Worm (Caenorhabditis elegans) whole organism, mixed stage, embryonic: ENCODE measurements around the gene gop-2.

ENCODE experiments used
- lin-13 ChIP-seq: fragments of 150-350 bp; optimal IDR thresholded peaks from 2 replicates; lab custom pipeline; 2014; ENCODE audit warnings: missing biosample characterization, missing genetic modification characterization
- nhr-12 ChIP-seq: fragments of 150-350 bp; optimal IDR thresholded peaks from 2 replicates; lab custom pipeline; 2014; ENCODE audit warnings: missing biosample characterization, missing genetic modification characterization
- nhr-237 ChIP-seq: fragments of 150-350 bp; optimal IDR thresholded peaks from 2 replicates; lab custom pipeline; 2014; ENCODE audit warnings: missing biosample characterization, missing genetic modification characterization
- nhr-28 ChIP-seq: fragments of 150-350 bp; optimal IDR thresholded peaks from 2 replicates; lab custom pipeline; 2014; ENCODE audit warnings: missing biosample characterization, missing genetic modification characterization
- snpc-4 ChIP-seq: fragments of 150-350 bp; optimal IDR thresholded peaks from 2 replicates; lab custom pipeline; 2014; ENCODE audit warnings: missing biosample characterization, missing genetic modification characterization
- unc-39 ChIP-seq: fragments of 150-350 bp; optimal IDR thresholded peaks from 2 replicates; lab custom pipeline; 2014; ENCODE audit warnings: missing biosample characterization, missing genetic modification characterization
- unc-62 ChIP-seq: fragments of 150-350 bp; optimal IDR thresholded peaks from 2 replicates; lab custom pipeline; 2014; ENCODE audit warnings: missing biosample characterization, missing genetic modification reagents, missing genetic modification characterization

DNA sequence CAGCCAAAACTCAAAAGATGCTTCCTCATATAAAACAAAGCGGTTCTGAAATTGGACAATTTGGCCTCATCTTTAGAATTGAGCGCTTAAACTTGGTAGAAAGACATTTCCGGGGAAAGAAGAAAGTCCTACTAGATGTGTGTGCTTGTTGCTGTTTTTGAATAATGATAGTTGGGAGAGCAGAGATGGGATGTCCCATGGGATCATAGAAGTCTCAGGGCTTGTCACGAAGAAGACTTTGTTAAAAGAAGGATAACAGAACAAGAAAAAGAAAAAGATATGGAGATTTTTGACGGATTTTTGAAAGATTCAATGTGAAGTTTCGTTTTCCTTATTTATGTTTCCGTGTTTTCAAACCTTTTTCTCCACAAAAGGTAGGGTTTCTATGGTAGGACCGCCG, 40.1 kb upstream of the gop-2 start, which contains the start of gene ZC155.2:
- TF ChIP-seq nhr-237 (tag; lab: Kevin White, UChicago) (no peak), nhr-28 (tag; lab: Kevin White, UChicago) (no peak), unc-62 (GFP tag; lab: Kevin White, UChicago) (no peak), unc-39 (tag; lab: Kevin White, UChicago) (no peak), lin-13 (no peak), nhr-12 (tag; lab: Kevin White, UChicago) (no peak), snpc-4 (tag; lab: Kevin White, UChicago) (no peak)
